Worm (Caenorhabditis elegans): Measurements from ENCODE around the gene ubc-22.

ubc-22 gene

DNA sequence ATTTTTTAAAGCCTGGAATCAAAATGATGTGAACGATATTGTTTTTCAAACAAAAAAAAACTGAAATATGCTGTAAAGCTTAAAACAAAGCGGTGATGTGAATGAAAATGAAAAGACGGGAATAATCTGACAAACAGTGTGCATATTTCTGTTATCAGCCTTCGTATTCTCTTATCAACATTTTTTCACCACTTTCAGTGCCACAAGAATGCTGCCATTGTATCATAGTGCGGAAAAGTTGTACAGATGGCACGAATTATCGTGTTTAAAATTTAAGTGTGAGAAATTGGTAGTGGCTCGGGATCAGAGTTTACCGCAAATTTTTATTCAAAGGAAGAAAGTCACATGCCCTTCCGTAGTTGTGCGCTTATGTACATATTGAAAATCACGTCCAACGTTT is 44.5 kb downstream of the ubc-22 start, which contains the start of gene ifd-1:
TSS of gene ifd-1 (minus strand) at position 12 of the 400 bp plus-strand sequence.
- TF ChIP-seq him-1 (tag; optimal IDR thresholded peaks at IDR 0.05): no peak
- no peak for TF ChIP-seq dao-5 (tag; optimal IDR thresholded peaks at IDR 0.05)
- TF ChIP-seq W03F9.2 (tag; optimal IDR thresholded peaks at IDR 0.05): no peak

- TF ChIP-seq dao-5 (tag; optimal IDR thresholded peaks at IDR 0.05) (no peak), W03F9.2 (tag; optimal IDR thresholded peaks at IDR 0.05) (no peak), him-1 (tag; optimal IDR thresholded peaks at IDR 0.05) (no peak)
Observed at ce11 chrX:8820643-8821042, 48.3 kb downstream of the ubc-22 start.

- TF ChIP-seq dao-5 (tag; optimal IDR thresholded peaks at IDR 0.05) (no peak), him-1 (tag; optimal IDR thresholded peaks at IDR 0.05) (no peak), W03F9.2 (tag; optimal IDR thresholded peaks at IDR 0.05) (no peak)
Observed at ce11 chrX:8819815-8820415, 49.0 kb downstream of the ubc-22 start.

DNA sequence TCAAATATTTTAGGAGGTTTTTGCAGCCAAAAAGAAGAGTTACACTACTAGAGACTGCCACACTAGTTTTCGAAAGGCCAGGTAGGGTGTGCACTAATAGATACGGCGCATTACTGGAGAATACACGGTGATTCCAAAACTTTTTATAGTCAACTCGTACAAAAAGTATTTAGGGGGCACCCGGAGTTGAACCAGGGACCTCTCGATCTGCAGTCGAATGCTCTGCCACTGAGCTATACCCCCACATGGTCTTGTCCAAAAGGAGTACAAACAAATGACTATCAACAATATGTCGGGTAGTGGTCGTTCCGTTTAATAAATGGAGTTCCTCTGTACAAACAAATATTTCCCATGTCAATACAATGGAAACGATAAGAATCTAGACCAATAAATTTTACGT is 51.0 kb downstream of the ubc-22 start:
- TF ChIP-seq him-1 (tag; optimal IDR thresholded peaks at IDR 0.05): no peak
- TF ChIP-seq dao-5 (tag; optimal IDR thresholded peaks at IDR 0.05): no peak
- TF ChIP-seq W03F9.2 (tag; optimal IDR thresholded peaks at IDR 0.05): no peak

Data from whole organism, L4/young adult.